Worm (Caenorhabditis elegans) whole organism, mixed stage, embryonic: ENCODE results near the gene T01B7.13.

Source experiments
- mab-5 ChIP-seq: fragments of 150-350 bp; optimal IDR thresholded peaks from 2 replicates; lab custom pipeline; 2014; ENCODE audit warnings: missing biosample characterization, missing genetic modification characterization
- nhr-12 ChIP-seq: fragments of 150-350 bp; optimal IDR thresholded peaks from 2 replicates; lab custom pipeline; 2014; ENCODE audit warnings: missing biosample characterization, missing genetic modification characterization
- snpc-4 ChIP-seq: fragments of 150-350 bp; optimal IDR thresholded peaks from 2 replicates; lab custom pipeline; 2014; ENCODE audit warnings: missing biosample characterization, missing genetic modification characterization

- TF ChIP-seq mab-5 (tag; lab: Kevin White, UChicago) (no peak), snpc-4 (tag; lab: Kevin White, UChicago) (no peak), nhr-12 (tag; lab: Kevin White, UChicago) (no peak)
These were observed 33.9 kb downstream of the T01B7.13 start for ce11 chrII:8749084-8749483.
